Worm (Caenorhabditis elegans) whole organism, L1 larva: Measurements from ENCODE around the gene K09C4.4.

ENCODE experiments used
- pqm-1 ChIP-seq: sonication (generic microtip); optimal IDR thresholded peaks from 3 replicates; lab custom pipeline; 2017; ENCODE audit warnings: missing biosample characterization, missing genetic modification characterization
- zag-1 ChIP-seq: fragments of 150-350 bp; optimal IDR thresholded peaks from 2 replicates; lab custom pipeline; 2014; ENCODE audit warnings: missing biosample characterization, missing genetic modification characterization

ce11 chrX:3334115-3334514, 44.8 kb downstream of the K09C4.4 start:
- TF ChIP-seq pqm-1 (tag; lab: Kevin White, UChicago) = no peak
- TF ChIP-seq zag-1 = no peak
